Worm (Caenorhabditis elegans) whole organism, L2 larva: ENCODE data around the gene F49F1.18.
A peak's percentile ranks its signal among the peaks of the same experiment; 100 is the strongest.
"Not testable (repeated sequence)": the region's sequence is repeated elsewhere in the genome, so short reads cannot be mapped to it uniquely, and the experiment has no call there.

Source experiments
- C34F6.9 ChIP-seq: fragments of 150-350 bp; optimal IDR thresholded peaks from 2 replicates; lab custom pipeline; 2014; ENCODE audit warnings: missing biosample characterization, missing genetic modification characterization
- F13H6.1 ChIP-seq: sonication (generic microtip); optimal IDR thresholded peaks from 2 replicates; lab custom pipeline; 2016; ENCODE audit warnings: missing genetic modification characterization, missing compliant biosample characterization
- R02D3.7 ChIP-seq: fragments of 150-350 bp; optimal IDR thresholded peaks from 2 replicates; lab custom pipeline; 2014; ENCODE audit warnings: missing biosample characterization, missing genetic modification characterization
- Y55F3AM.14 ChIP-seq: fragments of 200-800 bp; sonication (Bioruptor generic); optimal IDR thresholded peaks from 2 replicates; lab custom pipeline; 2018; ENCODE audit warnings: mild to moderate bottlenecking, missing genetic modification characterization, missing compliant biosample characterization
- ceh-82 ChIP-seq: fragments of 150-350 bp; optimal IDR thresholded peaks from 2 replicates; lab custom pipeline; 2014; ENCODE audit warnings: missing biosample characterization, missing genetic modification characterization
- crh-2 ChIP-seq: sonication (generic microtip); optimal IDR thresholded peaks from 2 replicates; lab custom pipeline; 2017; ENCODE audit warnings: missing biosample characterization, missing genetic modification characterization
- dmd-4 ChIP-seq: sonication (generic microtip); optimal IDR thresholded peaks from 2 replicates; lab custom pipeline; 2017; ENCODE audit warnings: missing biosample characterization, missing genetic modification characterization
- egl-27 ChIP-seq: sonication (generic microtip); optimal IDR thresholded peaks from 3 replicates; lab custom pipeline; 2017; ENCODE audit warnings: missing biosample characterization, missing genetic modification reagents, missing genetic modification characterization
- elt-3 ChIP-seq: sonication (generic microtip); optimal IDR thresholded peaks from 2 replicates; lab custom pipeline; 2017; ENCODE audit warnings: missing biosample characterization, missing genetic modification characterization
- fos-1 ChIP-seq: fragments of 150-350 bp; optimal IDR thresholded peaks from 2 replicates; lab custom pipeline; 2014; ENCODE audit warnings: missing biosample characterization, missing genetic modification characterization
- gmeb-1 ChIP-seq: fragments of 150-350 bp; optimal IDR thresholded peaks from 2 replicates; lab custom pipeline; 2014; ENCODE audit warnings: missing biosample characterization, missing genetic modification characterization
- lin-39 ChIP-seq: fragments of 150-350 bp; optimal IDR thresholded peaks from 2 replicates; lab custom pipeline; 2014; ENCODE audit warnings: missing biosample characterization, missing genetic modification reagents, missing genetic modification characterization
- lsy-2 ChIP-seq, 2 experiments: fragments of 150-350 bp in 1 of 2; sonication (generic microtip) in 1 of 2; optimal IDR thresholded peaks; 2 replicates each; lab custom pipeline; 2014 to 2017; ENCODE audit warnings: missing biosample characterization in 2 of 2, missing genetic modification characterization in 2 of 2
- mab-5 ChIP-seq: fragments of 150-350 bp; optimal IDR thresholded peaks from 2 replicates; lab custom pipeline; 2014; ENCODE audit warnings: missing biosample characterization, missing genetic modification characterization
- nhr-10 ChIP-seq: sonication (generic microtip); optimal IDR thresholded peaks from 2 replicates; lab custom pipeline; 2017; ENCODE audit warnings: missing biosample characterization, missing genetic modification characterization
- nhr-129 ChIP-seq: fragments of 150-350 bp; optimal IDR thresholded peaks from 2 replicates; lab custom pipeline; 2014; ENCODE audit warnings: missing biosample characterization, missing genetic modification characterization
- nhr-21 ChIP-seq: fragments of 150-350 bp; optimal IDR thresholded peaks from 2 replicates; lab custom pipeline; 2014; ENCODE audit warnings: missing biosample characterization, missing genetic modification characterization
- nhr-23 ChIP-seq: fragments of 150-350 bp; optimal IDR thresholded peaks from 2 replicates; lab custom pipeline; 2014; ENCODE audit warnings: missing biosample characterization, missing genetic modification reagents, missing genetic modification characterization
- nhr-6 ChIP-seq: fragments of 150-350 bp; optimal IDR thresholded peaks from 2 replicates; lab custom pipeline; 2014; ENCODE audit warnings: missing biosample characterization, missing genetic modification characterization
- nhr-77 ChIP-seq: fragments of 150-350 bp; optimal IDR thresholded peaks from 2 replicates; lab custom pipeline; 2014; ENCODE audit warnings: missing biosample characterization, missing genetic modification characterization
- peb-1 ChIP-seq: fragments of 150-350 bp; optimal IDR thresholded peaks from 2 replicates; lab custom pipeline; 2014; ENCODE audit warnings: missing biosample characterization, missing genetic modification characterization
- sem-4 ChIP-seq: fragments of 150-350 bp; optimal IDR thresholded peaks from 2 replicates; lab custom pipeline; 2014; ENCODE audit warnings: missing biosample characterization, missing genetic modification reagents, missing genetic modification characterization
- sma-3 ChIP-seq: sonication (generic microtip); optimal IDR thresholded peaks from 2 replicates; lab custom pipeline; 2016; ENCODE audit warnings: missing genetic modification reagents, missing genetic modification characterization, missing compliant biosample characterization
- unc-62 ChIP-seq: fragments of 150-350 bp; optimal IDR thresholded peaks from 2 replicates; lab custom pipeline; 2014; ENCODE audit warnings: missing biosample characterization, missing genetic modification reagents, missing genetic modification characterization
- ztf-4 ChIP-seq: fragments of 150-350 bp; optimal IDR thresholded peaks from 2 replicates; lab custom pipeline; 2014; ENCODE audit warnings: missing biosample characterization, missing genetic modification characterization

F49F1.18 gene

DNA sequence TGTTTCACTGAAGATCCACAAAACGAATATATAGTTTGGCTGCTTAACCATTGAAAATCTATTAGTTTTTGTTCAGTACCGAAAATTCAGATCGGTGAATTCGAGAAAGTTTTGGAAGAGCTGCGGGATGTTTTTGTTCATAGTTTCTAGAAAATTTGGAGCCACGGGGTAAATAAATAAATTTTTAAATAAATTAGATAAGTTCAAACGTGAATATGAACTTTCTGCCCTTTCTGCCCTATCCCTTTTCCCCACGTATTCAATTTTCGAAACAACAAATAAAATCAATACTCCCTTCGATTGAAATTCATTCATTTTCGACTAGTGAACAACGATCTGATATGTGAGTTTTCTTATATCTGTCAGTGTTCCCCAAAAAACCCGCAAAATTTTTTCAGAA is 22.0 kb upstream of the F49F1.18 start, which contains the start of gene scrm-5:
scrm-5 (plus strand) TSS at position 301 of the 400 bp plus-strand sequence.
- no peak for TF ChIP-seq F13H6.1 (tag; lab: Kevin White, UChicago)

DNA sequence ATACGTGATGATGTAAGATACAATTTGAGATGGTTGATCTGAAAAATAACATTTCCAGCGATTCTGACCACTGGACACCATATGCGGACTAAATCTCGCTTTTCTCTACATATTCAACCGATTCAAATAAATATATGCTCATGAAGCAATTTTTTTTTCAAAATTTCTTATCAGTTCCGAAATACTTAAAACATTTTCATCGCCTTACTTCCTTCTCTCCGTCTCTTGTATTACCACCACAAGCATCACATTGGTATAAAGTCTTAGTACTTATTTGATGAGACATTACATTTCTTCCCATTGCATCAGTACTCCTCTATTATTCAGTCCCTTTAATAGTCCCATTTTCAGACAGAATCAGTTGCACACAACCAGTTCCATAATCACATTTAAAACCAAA is 14.5 kb upstream of the F49F1.18 start, which contains the start of gene K08D10.14:
K08D10.14 (plus strand) TSS at position 301 of the 400 bp plus-strand sequence.
- no peak for TF ChIP-seq nhr-77
- TF ChIP-seq fos-1: peak; percentile 0
- no peak for TF ChIP-seq nhr-21 (tag; lab: Kevin White, UChicago)

- TF ChIP-seq fos-1: peak; percentile 69
- no peak for TF ChIP-seq ceh-82 (tag; lab: Kevin White, UChicago)
Measured at ce11 chrIV:4152143-4152542, 12.0 kb upstream of the F49F1.18 start, which contains the start of the genes K08D10.10 and R07C12.1. Gene K08D10.10 (plus strand): TSS chrIV:4152235. Gene R07C12.1 (plus strand): TSS chrIV:4152456.

ce11 chrIV:4150138-4150537 is 10.0 kb upstream of the F49F1.18 start:
- TF ChIP-seq nhr-129 (tag; lab: Kevin White, UChicago) (no peak), sem-4 (tag; lab: Kevin White, UChicago) (no peak), unc-62 (no peak), fos-1 (peak; percentile 9), gmeb-1 (tag; lab: Kevin White, UChicago) (no peak)

ce11 chrIV:4147891-4148290 is 7.7 kb upstream of the F49F1.18 start:
- TF ChIP-seq fos-1 (peak; percentile 91), mab-5 (tag; lab: Kevin White, UChicago) (no peak), lin-39 (tag; lab: Kevin White, UChicago) (no peak)

- no peak for TF ChIP-seq egl-27
- no peak for TF ChIP-seq dmd-4 (tag; lab: Kevin White, UChicago)
- no peak for TF ChIP-seq Y55F3AM.14 (GFP tag; lab: Kevin White, UChicago)
- no peak for TF ChIP-seq lsy-2 (tag; optimal IDR thresholded peaks at IDR 0.05; lab: Kevin White, UChicago)
- no peak for TF ChIP-seq R02D3.7 (tag; lab: Kevin White, UChicago)
- TF ChIP-seq gmeb-1 (tag; lab: Kevin White, UChicago): no peak
- TF ChIP-seq peb-1 (tag; lab: Kevin White, UChicago): no peak
- TF ChIP-seq C34F6.9 (tag; lab: Kevin White, UChicago): no peak
Measured at ce11 chrIV:4144784-4145183, 4.6 kb upstream of the F49F1.18 start, which contains the start of gene R07C12.3. Gene R07C12.3 (plus strand): TSS chrIV:4145084.

DNA sequence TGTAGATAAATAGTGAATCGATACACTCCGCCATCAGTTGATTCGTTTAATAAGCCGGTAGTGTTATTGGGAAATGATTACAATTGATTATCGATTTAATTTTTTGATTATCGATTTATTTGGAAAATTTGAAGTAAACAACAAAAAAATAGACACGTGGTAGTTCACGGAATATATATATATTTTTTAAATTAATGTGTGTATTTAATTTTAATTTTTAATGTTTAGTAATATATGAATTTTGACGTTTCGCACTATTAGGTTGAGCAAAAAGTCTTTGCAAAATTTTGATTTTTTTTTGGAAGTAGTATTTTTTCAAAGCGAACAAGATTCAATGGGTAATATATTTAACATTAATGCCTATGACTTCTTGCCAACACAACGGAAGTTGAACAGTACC is 2.8 kb upstream of the F49F1.18 start, which contains the start of gene F49F1.12:
F49F1.12 (minus strand) TSS at position 101 of the 400 bp plus-strand sequence.
- TF ChIP-seq nhr-129 (tag; lab: Kevin White, UChicago); ztf-4; fos-1: not testable (repeated sequence)

DNA sequence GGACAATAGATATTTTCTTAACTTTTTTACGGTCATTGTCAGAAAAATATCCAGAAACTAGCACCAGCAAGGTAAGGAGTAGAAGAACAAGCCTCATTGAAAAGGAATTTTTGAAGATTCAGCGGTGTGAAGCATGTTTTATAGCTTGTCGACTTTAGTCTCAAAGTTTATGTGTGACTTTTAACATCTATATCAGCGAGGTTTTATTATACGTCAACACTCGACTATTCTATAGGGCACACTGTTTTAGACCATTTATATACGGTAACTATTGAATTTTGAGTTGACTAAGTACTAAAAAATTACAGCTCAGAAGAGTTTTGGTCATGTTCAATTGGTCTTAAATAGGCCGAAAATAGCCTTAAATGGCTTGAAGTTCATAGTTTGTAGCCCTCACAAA is 1.1 kb upstream of the F49F1.18 start, which contains the start of gene F49F1.11:
F49F1.11 (minus strand) TSS at position 101 of the 400 bp plus-strand sequence.
- TF ChIP-seq ceh-82 (tag; lab: Kevin White, UChicago) (no peak), sma-3 (GFP tag; lab: Kevin White, UChicago) (no peak)

- TF ChIP-seq elt-3 (no peak), nhr-10 (no peak), nhr-77 (no peak), nhr-23 (tag; lab: Kevin White, UChicago) (no peak), nhr-6 (no peak), crh-2 (tag; lab: Kevin White, UChicago) (no peak)
Measured at ce11 chrIV:4139022-4139421, 1.1 kb downstream of the F49F1.18 start, which contains the start of gene F49F1.10. Gene F49F1.10 (minus strand): TSS chrIV:4139122.
